Worm (Caenorhabditis elegans): ENCODE data around the gene ssq-1.

The ssq-1 gene

ce11 chrIV:9852250-9852649 is at the start of gene ssq-1:
ssq-1 (plus strand) TSS chrIV:9852550.
- no peak for TF ChIP-seq hmg-11 (tag; optimal IDR thresholded peaks at IDR 0.05)
- TF ChIP-seq lsy-12 (tag; optimal IDR thresholded peaks at IDR 0.05), result no peak

DNA sequence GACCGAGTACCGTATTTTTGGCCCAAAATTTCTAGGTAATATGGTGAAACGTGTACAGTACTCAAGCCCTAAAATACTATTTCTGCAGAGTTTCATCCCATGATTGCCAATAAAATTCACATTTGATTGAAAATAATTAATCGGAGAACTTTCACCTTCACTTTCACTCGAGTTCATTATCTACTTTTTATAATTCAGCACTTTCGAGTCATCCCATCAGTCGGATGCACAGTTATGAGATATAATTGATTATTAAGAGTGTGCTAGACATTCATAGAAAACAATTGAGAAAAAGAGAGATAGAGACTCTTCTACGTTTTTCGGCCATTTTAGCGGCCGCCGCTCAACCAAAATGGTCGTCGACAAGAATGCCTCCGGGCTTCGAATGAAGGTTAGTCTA is 49.6 kb upstream of the ssq-1 start, which contains the start of gene fat-3:
Gene fat-3, plus strand, starts transcription at position 313 of the 400 bp plus-strand sequence.
- TF ChIP-seq elt-2 (tag; optimal IDR thresholded peaks at IDR 0.05) (peak; percentile 78), nhr-67 (tag; optimal IDR thresholded peaks at IDR 0.05) (no peak), pha-4 (tag; optimal IDR thresholded peaks at IDR 0.05) (peak; percentile 19), fkh-2 (tag; optimal IDR thresholded peaks at IDR 0.05) (no peak), ceh-28 (tag; optimal IDR thresholded peaks at IDR 0.05) (peak; percentile 46), skn-1 (tag; optimal IDR thresholded peaks at IDR 0.05) (peak; percentile 9), pqm-1 (tag; optimal IDR thresholded peaks at IDR 0.05) (peak; percentile 63), nhr-43 (tag; optimal IDR thresholded peaks at IDR 0.05; ENCODE audit: poor library complexity, severe bottlenecking) (peak; percentile 15)

ce11 chrIV:9803544-9803943 is 48.8 kb upstream of the ssq-1 start:
- TF ChIP-seq mdl-1 (tag; optimal IDR thresholded peaks at IDR 0.05) (no peak), lsy-12 (tag; optimal IDR thresholded peaks at IDR 0.05) (peak; percentile 35), ceh-16 (tag; optimal IDR thresholded peaks at IDR 0.05) (no peak), egl-5 (tag; optimal IDR thresholded peaks at IDR 0.05) (no peak), nhr-67 (tag; optimal IDR thresholded peaks at IDR 0.05) (no peak), ceh-9 (tag; optimal IDR thresholded peaks at IDR 0.05) (no peak), elt-2 (tag; optimal IDR thresholded peaks at IDR 0.05) (peak; percentile 82), skn-1 (tag; optimal IDR thresholded peaks at IDR 0.05) (no peak), tbx-2 (tag; optimal IDR thresholded peaks at IDR 0.05) (no peak), ztf-11 (tag; optimal IDR thresholded peaks at IDR 0.05) (no peak), pha-4 (tag; optimal IDR thresholded peaks at IDR 0.05) (peak; percentile 76), ceh-82 (tag; optimal IDR thresholded peaks at IDR 0.05) (no peak), jun-1 (tag; optimal IDR thresholded peaks at IDR 0.05) (peak; percentile 55), nhr-28 (tag; optimal IDR thresholded peaks at IDR 0.05) (no peak), sea-2 (GFP tag; optimal IDR thresholded peaks at IDR 0.05) (no peak), ama-1 (optimal IDR thresholded peaks at IDR 0.05) (peak; percentile 79), fkh-2 (tag; optimal IDR thresholded peaks at IDR 0.05) (no peak), nhr-43 (tag; optimal IDR thresholded peaks at IDR 0.05; ENCODE audit: poor library complexity, severe bottlenecking) (peak; percentile 64), nfya-1 (tag; optimal IDR thresholded peaks at IDR 0.05; ENCODE audit: insufficient read depth) (peak; percentile 38), egl-27 (tag; optimal IDR thresholded peaks at IDR 0.05) (peak; percentile 23), nhr-23 (tag; optimal IDR thresholded peaks at IDR 0.05) (peak; percentile 90), lin-15B (tag; optimal IDR thresholded peaks at IDR 0.05) (peak; percentile 29), nhr-25 (tag; optimal IDR thresholded peaks at IDR 0.05) (peak; percentile 74), ceh-28 (tag; optimal IDR thresholded peaks at IDR 0.05) (peak; percentile 57), snpc-4 (tag; optimal IDR thresholded peaks at IDR 0.05) (peak; percentile 52), pqm-1 (tag; optimal IDR thresholded peaks at IDR 0.05) (peak; percentile 58), elt-3 (tag; optimal IDR thresholded peaks at IDR 0.05) (no peak)

- TF ChIP-seq skn-1 (tag; optimal IDR thresholded peaks at IDR 0.05) (no peak), lsy-12 (tag; optimal IDR thresholded peaks at IDR 0.05) (no peak), fos-1 (tag; optimal IDR thresholded peaks at IDR 0.05) (no peak), aly-2 (tag; optimal IDR thresholded peaks at IDR 0.05) (no peak), fkh-10 (GFP tag; optimal IDR thresholded peaks at IDR 0.05) (no peak), mml-1 (tag; optimal IDR thresholded peaks at IDR 0.05) (no peak), egl-27 (tag; optimal IDR thresholded peaks at IDR 0.05) (no peak), sea-2 (GFP tag; optimal IDR thresholded peaks at IDR 0.05) (no peak), ceh-9 (tag; optimal IDR thresholded peaks at IDR 0.05) (no peak), nfya-1 (tag; optimal IDR thresholded peaks at IDR 0.05; ENCODE audit: insufficient read depth) (no peak), lin-15B (tag; optimal IDR thresholded peaks at IDR 0.05) (no peak), ceh-16 (tag; optimal IDR thresholded peaks at IDR 0.05) (no peak), ztf-11 (tag; optimal IDR thresholded peaks at IDR 0.05) (no peak), elt-2 (tag; optimal IDR thresholded peaks at IDR 0.05) (no peak), pqm-1 (tag; optimal IDR thresholded peaks at IDR 0.05) (no peak), unc-39 (tag; optimal IDR thresholded peaks at IDR 0.05) (no peak), nhr-76 (tag; optimal IDR thresholded peaks at IDR 0.05) (no peak), lin-39 (tag; optimal IDR thresholded peaks at IDR 0.05) (no peak), daf-12 (tag; optimal IDR thresholded peaks at IDR 0.05) (no peak)
Observed at ce11 chrIV:9810633-9811032, 41.7 kb upstream of the ssq-1 start, which contains the start of gene dct-15. dct-15 (minus strand) TSS chrIV:9810733.
